Fruit fly (Drosophila melanogaster): ENCODE data around the gene CG43354.

The CG43354 gene

dm6 chr2L:18325120-18325581 is 15.9 kb upstream of the CG43354 start (continued):
- TF ChIP-seq CG9139 (GFP tag; optimal IDR thresholded peaks at IDR 0.05), result no peak
- peak; percentile 42 for TF ChIP-seq CG4318 (GFP tag; optimal IDR thresholded peaks at IDR 0.05)
- TF ChIP-seq CG11902 (GFP tag; optimal IDR thresholded peaks at IDR 0.05), result peak; percentile 54
- peak; percentile 55 for TF ChIP-seq CG34406 (GFP tag; optimal IDR thresholded peaks at IDR 0.05)
- no peak for TF ChIP-seq fd59A (GFP tag; optimal IDR thresholded peaks at IDR 0.05)
- TF ChIP-seq Gug (GFP tag; IDR thresholded peaks at IDR 0.05), result peak; percentile 74
- TF ChIP-seq CG1621 (tag; optimal IDR thresholded peaks at IDR 0.05), result no peak
- TF ChIP-seq Ets96B (tag; optimal IDR thresholded peaks at IDR 0.05), result peak; percentile 32
- TF ChIP-seq Eip93F (GFP tag; optimal IDR thresholded peaks at IDR 0.05), result no peak
- peak; percentile 70 for TF ChIP-seq Met (GFP tag; optimal IDR thresholded peaks at IDR 0.05)
- TF ChIP-seq CG6792 (GFP tag; optimal IDR thresholded peaks at IDR 0.05), result peak; percentile 61
- peak; percentile 78 for TF ChIP-seq Hr4 (GFP tag; optimal IDR thresholded peaks at IDR 0.05)
- TF ChIP-seq CG6854 (GFP tag; optimal IDR thresholded peaks at IDR 0.05), result no peak
- TF ChIP-seq CG3032 (tag; optimal IDR thresholded peaks at IDR 0.05), result peak; percentile 20
- peak in 1 of 2 experiments; percentile 29 for TF ChIP-seq salr (GFP tag; optimal IDR thresholded peaks at IDR 0.05)
- peak; percentile 44 for TF ChIP-seq CG10669 (GFP tag; optimal IDR thresholded peaks at IDR 0.05)
- peak; percentile 63 for TF ChIP-seq CG31627 (GFP tag; optimal IDR thresholded peaks at IDR 0.05)
- peak; percentile 56 for TF ChIP-seq OdsH (GFP tag; optimal IDR thresholded peaks at IDR 0.05)
- peak; percentile 26 for TF ChIP-seq Ets21C (GFP tag; optimal IDR thresholded peaks at IDR 0.05)
- TF ChIP-seq CG8119 (GFP tag; IDR thresholded peaks at IDR 0.05), result peak; percentile 76

dm6 chr2L:18320933-18321332 is 11.7 kb upstream of the CG43354 start:
- TF ChIP-seq cyc (GFP tag; optimal IDR thresholded peaks at IDR 0.05) (no peak), Sox14 (GFP tag; optimal IDR thresholded peaks at IDR 0.05) (no peak), Met (GFP tag; optimal IDR thresholded peaks at IDR 0.05) (no peak), CG32006 (GFP tag; optimal IDR thresholded peaks at IDR 0.05) (no peak), OdsH (GFP tag; optimal IDR thresholded peaks at IDR 0.05) (no peak), Hr38 (GFP tag; optimal IDR thresholded peaks at IDR 0.05) (no peak), lz (GFP tag; optimal IDR thresholded peaks at IDR 0.05) (no peak), CG9139 (GFP tag; optimal IDR thresholded peaks at IDR 0.05) (no peak), eg (GFP tag; IDR thresholded peaks at IDR 0.05) (no peak), ss (GFP tag; optimal IDR thresholded peaks at IDR 0.05) (no peak), achi (GFP tag; optimal IDR thresholded peaks at IDR 0.05) (no peak), CG1621 (tag; optimal IDR thresholded peaks at IDR 0.05) (no peak), CG3919 (GFP tag; optimal IDR thresholded peaks at IDR 0.05) (no peak)

dm6 chr2L:18319577-18320316 is 10.5 kb upstream of the CG43354 start, which contains the start of gene Fas3:
TSS of gene Fas3 (plus strand) at chr2L:18320102.
- TF ChIP-seq CG4318 (GFP tag; optimal IDR thresholded peaks at IDR 0.05) (no peak), CG11294 (GFP tag; IDR thresholded peaks at IDR 0.05) (peak; percentile 28; the same call in 1 of the 2 replicates), ss (GFP tag; optimal IDR thresholded peaks at IDR 0.05) (peak; percentile 51 to 66), CG6276 (GFP tag; optimal IDR thresholded peaks at IDR 0.05) (peak; percentile 5), achi (GFP tag; optimal IDR thresholded peaks at IDR 0.05) (peak; percentile 8), Eip93F (GFP tag; optimal IDR thresholded peaks at IDR 0.05) (no peak), CG3032 (tag; optimal IDR thresholded peaks at IDR 0.05) (no peak), CG31627 (GFP tag; optimal IDR thresholded peaks at IDR 0.05) (no peak), CG8319 (GFP tag; optimal IDR thresholded peaks at IDR 0.05) (no peak), CG34406 (GFP tag; optimal IDR thresholded peaks at IDR 0.05) (no peak), lz (GFP tag; optimal IDR thresholded peaks at IDR 0.05) (peak; percentile 38), CG6792 (GFP tag; optimal IDR thresholded peaks at IDR 0.05) (no peak), Sox14 (GFP tag; optimal IDR thresholded peaks at IDR 0.05) (no peak), OdsH (GFP tag; optimal IDR thresholded peaks at IDR 0.05) (peak; percentile 28), CG6163 (GFP tag; IDR thresholded peaks at IDR 0.05) (no peak; the same call in 2 of the 3 replicates), Gug (GFP tag; IDR thresholded peaks at IDR 0.05) (no peak), dac (GFP tag; optimal IDR thresholded peaks at IDR 0.05) (no peak), Hr38 (GFP tag; optimal IDR thresholded peaks at IDR 0.05) (no peak), cyc (GFP tag; optimal IDR thresholded peaks at IDR 0.05) (no peak), vri (GFP tag; optimal IDR thresholded peaks at IDR 0.05) (peak; percentile 74), CG10631 (GFP tag; optimal IDR thresholded peaks at IDR 0.05) (no peak), CG7368 (GFP tag; optimal IDR thresholded peaks at IDR 0.05) (no peak), CG6808 (GFP tag; optimal IDR thresholded peaks at IDR 0.05) (no peak), Ets96B (tag; optimal IDR thresholded peaks at IDR 0.05) (no peak), Blimp-1 (GFP tag; optimal IDR thresholded peaks at IDR 0.05) (no peak), CG10669 (GFP tag; optimal IDR thresholded peaks at IDR 0.05) (no peak), fkh (GFP tag; optimal IDR thresholded peaks at IDR 0.05) (peak; percentile 44), CG15336 (GFP tag; IDR thresholded peaks at IDR 0.05) (no peak), CG32006 (GFP tag; optimal IDR thresholded peaks at IDR 0.05) (peak; percentile 57), fd85E (GFP tag; optimal IDR thresholded peaks at IDR 0.05) (no peak), CG8632 (GFP tag; optimal IDR thresholded peaks at IDR 0.05) (no peak), Ets21C (GFP tag; optimal IDR thresholded peaks at IDR 0.05) (no peak), eg (GFP tag; IDR thresholded peaks at IDR 0.05) (peak; percentile 57; the same call in 2 of the 3 replicates), CG11902 (GFP tag; optimal IDR thresholded peaks at IDR 0.05) (no peak)

All from whole organism, prepupa.